Worm (Caenorhabditis elegans) whole organism, L2 larva: ENCODE results near the gene C34C12.9.

ENCODE experiments used
- R02D3.7 ChIP-seq: fragments of 150-350 bp; optimal IDR thresholded peaks from 2 replicates; lab custom pipeline; 2014; ENCODE audit warnings: missing biosample characterization, missing genetic modification characterization
- Y55F3AM.14 ChIP-seq: fragments of 200-800 bp; sonication (Bioruptor generic); optimal IDR thresholded peaks from 2 replicates; lab custom pipeline; 2018; ENCODE audit warnings: mild to moderate bottlenecking, missing genetic modification characterization, missing compliant biosample characterization
- ZK546.5 ChIP-seq: sonication (generic microtip); optimal IDR thresholded peaks from 2 replicates; lab custom pipeline; 2017; ENCODE audit warnings: missing biosample characterization, missing genetic modification characterization
- alr-1 ChIP-seq: fragments of 150-350 bp; optimal IDR thresholded peaks from 2 replicates; lab custom pipeline; 2014; ENCODE audit warnings: missing biosample characterization, missing genetic modification characterization
- blmp-1 ChIP-seq: sonication (generic microtip); optimal IDR thresholded peaks from 2 replicates; lab custom pipeline; 2017; ENCODE audit warnings: missing genetic modification characterization, mild to moderate bottlenecking, missing compliant biosample characterization, antibody characterized with exemption, moderate library complexity; ENCODE audit not compliant: insufficient read depth
- ceh-16 ChIP-seq: fragments of 150-350 bp; optimal IDR thresholded peaks from 2 replicates; lab custom pipeline; 2014; ENCODE audit warnings: missing biosample characterization, missing genetic modification characterization
- egl-27 ChIP-seq: sonication (generic microtip); optimal IDR thresholded peaks from 3 replicates; lab custom pipeline; 2017; ENCODE audit warnings: missing biosample characterization, missing genetic modification reagents, missing genetic modification characterization
- elt-1 ChIP-seq: fragments of 150-350 bp; optimal IDR thresholded peaks from 2 replicates; lab custom pipeline; 2014; ENCODE audit warnings: missing biosample characterization, missing genetic modification characterization
- elt-3 ChIP-seq: sonication (generic microtip); optimal IDR thresholded peaks from 2 replicates; lab custom pipeline; 2017; ENCODE audit warnings: missing biosample characterization, missing genetic modification characterization
- fos-1 ChIP-seq: fragments of 150-350 bp; optimal IDR thresholded peaks from 2 replicates; lab custom pipeline; 2014; ENCODE audit warnings: missing biosample characterization, missing genetic modification characterization
- gmeb-1 ChIP-seq: fragments of 150-350 bp; optimal IDR thresholded peaks from 2 replicates; lab custom pipeline; 2014; ENCODE audit warnings: missing biosample characterization, missing genetic modification characterization
- lin-11 ChIP-seq: fragments of 150-350 bp; sonication (generic microtip); optimal IDR thresholded peaks from 2 replicates; lab custom pipeline; 2014; ENCODE audit warnings: missing biosample characterization, missing genetic modification characterization, inconsistent platforms, mixed read lengths
- lin-13 ChIP-seq: fragments of 150-350 bp; optimal IDR thresholded peaks from 2 replicates; lab custom pipeline; 2014; ENCODE audit warnings: missing biosample characterization, missing genetic modification reagents, missing genetic modification characterization
- lin-39 ChIP-seq: fragments of 150-350 bp; optimal IDR thresholded peaks from 2 replicates; lab custom pipeline; 2014; ENCODE audit warnings: missing biosample characterization, missing genetic modification reagents, missing genetic modification characterization
- lsy-2 ChIP-seq, 2 experiments: fragments of 150-350 bp in 1 of 2; sonication (generic microtip) in 1 of 2; optimal IDR thresholded peaks; 2 replicates each; lab custom pipeline; 2014 to 2017; ENCODE audit warnings: missing biosample characterization in 2 of 2, missing genetic modification characterization in 2 of 2
- mab-5 ChIP-seq: fragments of 150-350 bp; optimal IDR thresholded peaks from 2 replicates; lab custom pipeline; 2014; ENCODE audit warnings: missing biosample characterization, missing genetic modification characterization
- mbf-1 ChIP-seq: sonication (generic microtip); optimal IDR thresholded peaks from 2 replicates; lab custom pipeline; 2017; ENCODE audit warnings: missing biosample characterization, missing genetic modification characterization
- mdl-1 ChIP-seq, 2 experiments: fragments of 150-350 bp in 1 of 2; sonication (generic microtip) in 1 of 2; optimal IDR thresholded peaks; 2 replicates each; lab custom pipeline; 2017; ENCODE audit warnings: missing biosample characterization in 2 of 2, missing genetic modification characterization in 2 of 2
- nhr-10 ChIP-seq: sonication (generic microtip); optimal IDR thresholded peaks from 2 replicates; lab custom pipeline; 2017; ENCODE audit warnings: missing biosample characterization, missing genetic modification characterization
- nhr-11 ChIP-seq: fragments of 150-350 bp; optimal IDR thresholded peaks from 2 replicates; lab custom pipeline; 2014; ENCODE audit warnings: missing biosample characterization, missing genetic modification characterization
- nhr-129 ChIP-seq: fragments of 150-350 bp; optimal IDR thresholded peaks from 2 replicates; lab custom pipeline; 2014; ENCODE audit warnings: missing biosample characterization, missing genetic modification characterization
- nhr-21 ChIP-seq: fragments of 150-350 bp; optimal IDR thresholded peaks from 2 replicates; lab custom pipeline; 2014; ENCODE audit warnings: missing biosample characterization, missing genetic modification characterization
- nhr-23 ChIP-seq: fragments of 150-350 bp; optimal IDR thresholded peaks from 2 replicates; lab custom pipeline; 2014; ENCODE audit warnings: missing biosample characterization, missing genetic modification reagents, missing genetic modification characterization
- nhr-237 ChIP-seq: fragments of 150-350 bp; optimal IDR thresholded peaks from 2 replicates; lab custom pipeline; 2014; ENCODE audit warnings: missing biosample characterization, missing genetic modification characterization
- nhr-25 ChIP-seq: fragments of 150-350 bp; sonication (generic microtip); optimal IDR thresholded peaks from 3 replicates; lab custom pipeline; 2014; ENCODE audit warnings: missing biosample characterization, missing genetic modification characterization
- nhr-77 ChIP-seq: fragments of 150-350 bp; optimal IDR thresholded peaks from 2 replicates; lab custom pipeline; 2014; ENCODE audit warnings: missing biosample characterization, missing genetic modification characterization
- peb-1 ChIP-seq: fragments of 150-350 bp; optimal IDR thresholded peaks from 2 replicates; lab custom pipeline; 2014; ENCODE audit warnings: missing biosample characterization, missing genetic modification characterization
- sem-4 ChIP-seq: fragments of 150-350 bp; optimal IDR thresholded peaks from 2 replicates; lab custom pipeline; 2014; ENCODE audit warnings: missing biosample characterization, missing genetic modification reagents, missing genetic modification characterization
- skn-1 ChIP-seq: sonication (generic microtip); optimal IDR thresholded peaks from 2 replicates; lab custom pipeline; 2017; ENCODE audit warnings: missing biosample characterization, missing genetic modification characterization
- sma-3 ChIP-seq: sonication (generic microtip); optimal IDR thresholded peaks from 2 replicates; lab custom pipeline; 2016; ENCODE audit warnings: missing genetic modification reagents, missing genetic modification characterization, missing compliant biosample characterization
- sma-9 ChIP-seq, 2 experiments: fragments of 150-350 bp in 1 of 2; sonication (generic microtip) in 1 of 2; optimal IDR thresholded peaks; 2 replicates each; lab custom pipeline; 2014 to 2016; ENCODE audit warnings: missing genetic modification characterization in 2 of 2, mild to moderate bottlenecking in 1 of 2, missing biosample characterization in 1 of 2, missing compliant biosample characterization in 1 of 2, missing genetic modification reagents in 1 of 2, moderate library complexity in 1 of 2
- snpc-4 ChIP-seq: fragments of 150-350 bp; optimal IDR thresholded peaks from 2 replicates; lab custom pipeline; 2014; ENCODE audit warnings: missing biosample characterization, missing genetic modification characterization
- unc-62 ChIP-seq: fragments of 150-350 bp; optimal IDR thresholded peaks from 2 replicates; lab custom pipeline; 2014; ENCODE audit warnings: missing biosample characterization, missing genetic modification reagents, missing genetic modification characterization
- zag-1 ChIP-seq: fragments of 150-350 bp; optimal IDR thresholded peaks from 2 replicates; lab custom pipeline; 2014; ENCODE audit warnings: missing biosample characterization, missing genetic modification characterization
- ztf-1 ChIP-seq: fragments of 200-800 bp; sonication (Bioruptor generic); conservative IDR thresholded peaks from 2 replicates; pipeline ENCODE4 v1.3.6; 2022; ENCODE audit warnings: missing genetic modification characterization, missing compliant biosample characterization

The C34C12.9 gene

ce11 chrIII:3470973-3471372, 4.3 kb downstream of the C34C12.9 start:
- TF ChIP-seq mbf-1 (tag; lab: Kevin White, UChicago) (no peak), snpc-4 (no peak), lin-13 (GFP tag; lab: Kevin White, UChicago) (no peak), R02D3.7 (no peak), lin-11 (tag; lab: Kevin White, UChicago) (no peak)

ce11 chrIII:3470433-3470832, 4.9 kb downstream of the C34C12.9 start:
- TF ChIP-seq blmp-1 (no peak), elt-1 (no peak), nhr-25 (no peak), lin-11 (tag; lab: Kevin White, UChicago) (no peak), mbf-1 (tag; lab: Kevin White, UChicago) (no peak), nhr-129 (tag; lab: Kevin White, UChicago) (no peak), alr-1 (tag; lab: Kevin White, UChicago) (no peak), ceh-16 (tag; lab: Kevin White, UChicago) (no peak), nhr-237 (tag; lab: Kevin White, UChicago) (no peak), nhr-21 (peak; percentile 22), sma-3 (GFP tag; lab: Kevin White, UChicago) (peak; percentile 7), lin-13 (GFP tag; lab: Kevin White, UChicago) (no peak), nhr-77 (tag; lab: Kevin White, UChicago) (no peak), gmeb-1 (tag; lab: Kevin White, UChicago) (no peak), nhr-23 (tag; lab: Kevin White, UChicago) (no peak), fos-1 (tag; lab: Kevin White, UChicago) (no peak), unc-62 (GFP tag; lab: Kevin White, UChicago) (peak; percentile 1), lin-39 (tag; lab: Kevin White, UChicago) (no peak), zag-1 (tag; lab: Kevin White, UChicago) (no peak), mdl-1 (tag; optimal IDR thresholded peaks at IDR 0.05; lab: Kevin White, UChicago) (no peak), sma-9 (GFP tag; optimal IDR thresholded peaks at IDR 0.05; lab: Kevin White, UChicago) (no peak), sma-9 (tag; optimal IDR thresholded peaks at IDR 0.05; lab: Kevin White, UChicago) (no peak), skn-1 (tag; lab: Kevin White, UChicago) (no peak), lsy-2 (tag; optimal IDR thresholded peaks at IDR 0.05; lab: Kevin White, UChicago) (no peak), nhr-10 (tag; lab: Kevin White, UChicago) (no peak), nhr-11 (tag; lab: Kevin White, UChicago) (no peak)

DNA sequence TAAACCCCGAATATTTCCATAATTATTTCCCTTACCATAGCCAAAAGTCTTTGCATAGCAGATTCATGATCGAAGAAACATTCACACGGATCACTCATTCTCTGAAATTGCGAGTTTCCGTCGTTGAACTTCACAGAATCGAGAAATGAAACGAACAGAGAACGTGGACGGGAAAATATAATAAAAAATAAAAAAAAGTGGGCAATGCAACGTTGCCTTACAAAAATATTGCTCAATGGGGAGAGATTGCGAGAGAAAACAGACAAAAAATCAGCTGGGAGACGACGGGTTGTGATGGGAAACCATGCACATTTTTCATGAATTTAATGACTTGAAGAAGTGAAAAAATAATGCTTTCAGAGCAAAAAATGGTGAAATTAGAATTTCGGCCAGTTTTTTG, 5.7 kb downstream of the C34C12.9 start, which contains the start of gene smim-14:
Gene smim-14, minus strand, starts transcription at position 101 of the 400 bp plus-strand sequence.
- no peak for TF ChIP-seq nhr-237 (tag; lab: Kevin White, UChicago)
- TF ChIP-seq fos-1 (tag; lab: Kevin White, UChicago): peak; percentile 13
- no peak for TF ChIP-seq nhr-129 (tag; lab: Kevin White, UChicago)
- TF ChIP-seq elt-3 (tag; lab: Kevin White, UChicago): no peak
- TF ChIP-seq ztf-1 (GFP tag; lab: Robert Waterston, UW): no peak
- no peak for TF ChIP-seq ZK546.5
- TF ChIP-seq peb-1: no peak
- TF ChIP-seq sem-4 (tag; lab: Kevin White, UChicago): no peak
- no peak for TF ChIP-seq mab-5 (tag; lab: Kevin White, UChicago)

DNA sequence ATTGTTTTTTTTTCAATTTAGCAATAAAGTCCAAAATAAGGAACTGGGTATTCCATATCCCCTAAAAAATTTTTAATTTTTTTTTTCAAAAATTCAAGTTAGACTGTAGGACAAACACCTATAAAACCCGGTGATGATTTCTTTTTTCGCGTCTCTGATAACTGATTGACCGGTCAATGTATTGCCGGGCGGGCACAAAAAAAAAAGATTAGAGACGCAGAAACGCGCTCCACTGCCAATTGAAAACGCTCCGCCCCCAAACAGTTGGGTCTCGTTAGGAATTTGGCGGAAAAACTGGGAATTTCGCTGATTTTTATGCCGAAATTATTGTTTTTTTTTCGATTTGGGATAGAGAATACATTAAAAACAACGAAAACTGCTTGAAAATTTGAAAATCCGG, 6.9 kb downstream of the C34C12.9 start:
- no peak for TF ChIP-seq egl-27
- TF ChIP-seq fos-1 (tag; lab: Kevin White, UChicago): peak; percentile 39
- TF ChIP-seq Y55F3AM.14 (GFP tag; lab: Kevin White, UChicago): no peak
- no peak for TF ChIP-seq snpc-4
- TF ChIP-seq sma-3 (GFP tag; lab: Kevin White, UChicago): no peak
- no peak for TF ChIP-seq zag-1 (tag; lab: Kevin White, UChicago)
- TF ChIP-seq nhr-237 (tag; lab: Kevin White, UChicago): no peak
- TF ChIP-seq elt-3 (tag; lab: Kevin White, UChicago): no peak
- TF ChIP-seq, all 48 proteins: peak for 1
